Worm (Caenorhabditis elegans) whole organism, L3 larva: Measurements from ENCODE around the gene C04F5.8.

Experiments
- R02D3.7 ChIP-seq: fragments of 150-350 bp; optimal IDR thresholded peaks from 2 replicates; lab custom pipeline; 2014; ENCODE audit warnings: missing biosample characterization, missing genetic modification characterization
- ZK546.5 ChIP-seq: sonication (generic microtip); optimal IDR thresholded peaks from 2 replicates; lab custom pipeline; 2017; ENCODE audit warnings: missing biosample characterization, missing genetic modification characterization
- ceh-16 ChIP-seq: sonication (generic microtip); optimal IDR thresholded peaks from 2 replicates; lab custom pipeline; 2017; ENCODE audit warnings: missing biosample characterization, missing genetic modification characterization
- ceh-82 ChIP-seq: fragments of 150-350 bp; optimal IDR thresholded peaks from 2 replicates; lab custom pipeline; 2014; ENCODE audit warnings: missing biosample characterization, missing genetic modification characterization
- daf-12 ChIP-seq: fragments of 150-350 bp; optimal IDR thresholded peaks from 2 replicates; lab custom pipeline; 2014; ENCODE audit warnings: missing biosample characterization, missing genetic modification reagents, missing genetic modification characterization
- egl-27 ChIP-seq: sonication (generic microtip); optimal IDR thresholded peaks from 4 replicates; lab custom pipeline; 2017; ENCODE audit warnings: missing biosample characterization, missing genetic modification reagents, missing genetic modification characterization
- egl-5 ChIP-seq: fragments of 150-350 bp; optimal IDR thresholded peaks from 2 replicates; lab custom pipeline; 2017; ENCODE audit warnings: missing biosample characterization, missing genetic modification reagents, missing genetic modification characterization, inconsistent platforms
- elt-2 ChIP-seq: sonication (generic microtip); optimal IDR thresholded peaks from 2 replicates; lab custom pipeline; 2016; ENCODE audit warnings: missing genetic modification reagents, mild to moderate bottlenecking, missing genetic modification characterization, missing compliant biosample characterization
- elt-3 ChIP-seq, 3 experiments: fragments of 150-350 bp in 1 of 3; sonication (generic microtip) in 2 of 3; optimal IDR thresholded peaks; 2 replicates in 2 of 3; 4 replicates in 1 of 3; lab custom pipeline; 2014 to 2017; ENCODE audit warnings: missing biosample characterization in 3 of 3, missing genetic modification characterization in 3 of 3
- eor-1 ChIP-seq, 2 experiments: fragments of 150-350 bp; optimal IDR thresholded peaks; 2 replicates each; lab custom pipeline; 2014 to 2018; ENCODE audit warnings: missing biosample characterization in 2 of 2, missing genetic modification characterization in 2 of 2
- fkh-10 ChIP-seq: sonication (generic microtip); optimal IDR thresholded peaks from 2 replicates; lab custom pipeline; 2017; ENCODE audit warnings: missing biosample characterization, missing genetic modification reagents, missing genetic modification characterization
- fkh-2 ChIP-seq: fragments of 150-350 bp; optimal IDR thresholded peaks from 2 replicates; lab custom pipeline; 2014; ENCODE audit warnings: missing biosample characterization, missing genetic modification reagents, missing genetic modification characterization
- fos-1 ChIP-seq: fragments of 150-350 bp; optimal IDR thresholded peaks from 2 replicates; lab custom pipeline; 2014; ENCODE audit warnings: missing biosample characterization, missing genetic modification characterization
- hmg-11 ChIP-seq: sonication (generic microtip); optimal IDR thresholded peaks from 2 replicates; lab custom pipeline; 2016; ENCODE audit warnings: missing genetic modification characterization, missing compliant biosample characterization
- jun-1 ChIP-seq: fragments of 150-350 bp; optimal IDR thresholded peaks from 2 replicates; lab custom pipeline; 2014; ENCODE audit warnings: missing biosample characterization, missing genetic modification reagents, missing genetic modification characterization
- lin-15B ChIP-seq: fragments of 150-350 bp; optimal IDR thresholded peaks from 2 replicates; lab custom pipeline; 2014; ENCODE audit warnings: missing biosample characterization, missing genetic modification characterization
- lin-39 ChIP-seq: fragments of 150-350 bp; optimal IDR thresholded peaks from 2 replicates; lab custom pipeline; 2018; ENCODE audit warnings: missing biosample characterization, missing genetic modification reagents, missing genetic modification characterization
- lsy-12 ChIP-seq: sonication (generic microtip); optimal IDR thresholded peaks from 2 replicates; lab custom pipeline; 2016; ENCODE audit warnings: mild to moderate bottlenecking, missing genetic modification characterization, missing compliant biosample characterization
- mdl-1 ChIP-seq: fragments of 150-350 bp; optimal IDR thresholded peaks from 2 replicates; lab custom pipeline; 2014; ENCODE audit warnings: missing biosample characterization, missing genetic modification characterization
- mml-1 ChIP-seq: fragments of 150-350 bp; sonication (generic microtip); optimal IDR thresholded peaks from 3 replicates; lab custom pipeline; 2014; ENCODE audit warnings: missing biosample characterization, missing genetic modification characterization
- nfya-1 ChIP-seq: sonication (generic microtip); optimal IDR thresholded peaks from 2 replicates; lab custom pipeline; 2017; ENCODE audit warnings: missing genetic modification characterization, mild to moderate bottlenecking, missing compliant biosample characterization, antibody characterized with exemption, moderate library complexity; ENCODE audit not compliant: insufficient read depth
- nhr-11 ChIP-seq: fragments of 150-350 bp; optimal IDR thresholded peaks from 2 replicates; lab custom pipeline; 2014; ENCODE audit warnings: missing biosample characterization, missing genetic modification characterization
- nhr-12 ChIP-seq: fragments of 150-350 bp; optimal IDR thresholded peaks from 2 replicates; lab custom pipeline; 2014; ENCODE audit warnings: missing biosample characterization, missing genetic modification characterization
- nhr-23 ChIP-seq: fragments of 150-350 bp; optimal IDR thresholded peaks from 2 replicates; lab custom pipeline; 2014; ENCODE audit warnings: missing biosample characterization, missing genetic modification reagents, missing genetic modification characterization
- nhr-28 ChIP-seq: fragments of 150-350 bp; optimal IDR thresholded peaks from 2 replicates; lab custom pipeline; 2014; ENCODE audit warnings: missing biosample characterization, missing genetic modification characterization
- nhr-67 ChIP-seq: fragments of 150-350 bp; optimal IDR thresholded peaks from 2 replicates; lab custom pipeline; 2014; ENCODE audit warnings: missing biosample characterization, missing genetic modification characterization
- nhr-76 ChIP-seq: fragments of 150-350 bp; sonication (generic microtip); optimal IDR thresholded peaks from 5 replicates; lab custom pipeline; 2014; ENCODE audit warnings: missing biosample characterization, missing genetic modification characterization
- pha-4 ChIP-seq: fragments of 150-350 bp; optimal IDR thresholded peaks from 2 replicates; lab custom pipeline; 2014; ENCODE audit warnings: missing biosample characterization, missing genetic modification reagents, missing genetic modification characterization
- pqm-1 ChIP-seq: fragments of 150-350 bp; optimal IDR thresholded peaks from 2 replicates; lab custom pipeline; 2017; ENCODE audit warnings: missing biosample characterization, missing genetic modification characterization, inconsistent platforms
- skn-1 ChIP-seq: fragments of 150-350 bp; optimal IDR thresholded peaks from 2 replicates; lab custom pipeline; 2014; ENCODE audit warnings: missing biosample characterization, missing genetic modification characterization
- snpc-4 ChIP-seq: fragments of 150-350 bp; optimal IDR thresholded peaks from 2 replicates; lab custom pipeline; 2014; ENCODE audit warnings: missing biosample characterization, missing genetic modification characterization
- tbx-2 ChIP-seq: sonication (generic microtip); optimal IDR thresholded peaks from 2 replicates; lab custom pipeline; 2016; ENCODE audit warnings: mild to moderate bottlenecking, missing genetic modification characterization, missing compliant biosample characterization
- unc-62 ChIP-seq: fragments of 150-350 bp; sonication (generic microtip); optimal IDR thresholded peaks from 4 replicates; lab custom pipeline; 2014; ENCODE audit warnings: missing biosample characterization, missing genetic modification reagents, missing genetic modification characterization

Gene C04F5.8

DNA sequence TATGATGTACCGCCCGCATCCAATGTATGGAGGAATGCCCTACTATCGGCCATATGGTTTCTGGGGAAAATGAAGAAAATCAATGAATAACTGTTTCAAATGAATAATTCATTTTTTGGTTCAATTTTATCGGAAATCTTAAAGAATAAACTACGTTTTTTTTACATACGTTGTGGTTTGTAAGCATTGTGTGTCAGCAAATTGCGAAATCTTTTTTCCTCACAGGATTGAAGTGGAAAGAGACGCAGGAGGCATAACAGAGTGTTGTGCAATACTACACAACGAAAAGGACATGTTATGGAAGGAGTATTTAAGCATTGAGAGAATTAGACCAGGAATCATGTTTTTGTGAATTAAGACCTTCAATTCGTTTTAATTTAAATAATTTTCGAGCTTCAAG, 17.8 kb upstream of the C04F5.8 start:
- TF ChIP-seq skn-1 (tag; lab: Kevin White, UChicago): peak; percentile 12
- TF ChIP-seq unc-62 (GFP tag; lab: Kevin White, UChicago): no peak
- TF ChIP-seq fkh-10 (GFP tag; lab: Kevin White, UChicago): peak; percentile 1
- peak; percentile 26 for TF ChIP-seq hmg-11 (tag; lab: Kevin White, UChicago)
- peak; percentile 58 for TF ChIP-seq pha-4
- TF ChIP-seq pqm-1: peak; percentile 29
- no peak for TF ChIP-seq nfya-1
- TF ChIP-seq fos-1 (tag; lab: Kevin White, UChicago): no peak

DNA sequence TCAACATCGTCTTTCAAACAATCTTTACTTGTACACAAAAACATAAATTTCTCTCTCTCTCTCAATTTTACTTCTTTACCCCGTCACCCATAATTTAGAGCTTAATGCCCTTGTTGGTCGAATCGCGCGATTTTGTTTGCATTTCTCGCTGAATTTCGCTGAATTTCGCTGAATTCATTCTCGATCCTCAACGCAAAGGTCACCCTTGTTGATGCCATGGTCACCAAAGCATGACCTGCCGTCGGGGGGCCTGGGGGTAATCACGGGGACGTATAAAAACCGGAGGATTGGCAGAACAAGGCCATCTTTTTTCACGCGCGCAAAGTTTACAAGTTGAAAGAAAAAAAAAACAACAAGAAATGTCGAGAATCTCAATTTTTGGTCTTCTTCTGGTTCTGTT, 16.5 kb upstream of the C04F5.8 start, which contains the start of gene F14F9.8:
F14F9.8 (plus strand) TSS at position 301 of the 400 bp plus-strand sequence.
- no peak for TF ChIP-seq jun-1 (tag; lab: Kevin White, UChicago)
- TF ChIP-seq fkh-10 (GFP tag; lab: Kevin White, UChicago): no peak
- TF ChIP-seq snpc-4: no peak
- TF ChIP-seq hmg-11 (tag; lab: Kevin White, UChicago): no peak
- TF ChIP-seq pha-4: no peak
- TF ChIP-seq fos-1 (tag; lab: Kevin White, UChicago): no peak
- TF ChIP-seq ZK546.5 (tag; lab: Kevin White, UChicago): no peak
- TF ChIP-seq lin-15B (tag; lab: Kevin White, UChicago): no peak
- TF ChIP-seq nhr-28 (tag; lab: Kevin White, UChicago): no peak
- TF ChIP-seq elt-3 (tag; optimal IDR thresholded peaks at IDR 0.05; lab: Kevin White, UChicago): no peak
- no peak for TF ChIP-seq lsy-12
- no peak for TF ChIP-seq fkh-2
- no peak for TF ChIP-seq nhr-12 (tag; lab: Kevin White, UChicago)
- no peak for TF ChIP-seq egl-5 (tag; lab: Kevin White, UChicago)
- TF ChIP-seq nhr-67 (tag; lab: Kevin White, UChicago): no peak
- TF ChIP-seq nhr-23 (tag; lab: Kevin White, UChicago): no peak

DNA sequence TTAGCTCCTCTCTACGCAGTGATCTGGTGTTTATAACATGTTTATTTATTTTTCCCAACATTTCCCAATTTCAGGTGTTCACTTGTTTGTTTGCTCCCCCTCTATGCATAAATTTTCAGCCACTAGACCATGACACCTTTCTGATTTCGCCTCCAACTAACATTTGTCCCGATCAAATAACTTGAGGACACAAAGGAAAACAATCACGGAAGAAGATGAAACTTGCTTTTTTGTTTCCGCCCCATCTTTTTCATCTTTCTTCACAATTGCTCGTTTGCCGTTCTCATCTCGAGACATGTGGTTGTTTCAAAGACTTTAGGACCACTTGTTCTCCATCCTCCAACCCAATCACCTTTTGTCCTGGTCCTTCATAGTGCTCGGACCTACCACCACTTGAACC, 13.2 kb upstream of the C04F5.8 start, which contains the start of gene F14F9.5:
F14F9.5 (plus strand) TSS at position 301 of the 400 bp plus-strand sequence.
- TF ChIP-seq R02D3.7 (tag; lab: Kevin White, UChicago) (no peak), hmg-11 (tag; lab: Kevin White, UChicago) (no peak), nhr-23 (tag; lab: Kevin White, UChicago) (no peak), tbx-2 (tag; lab: Kevin White, UChicago) (no peak), lin-39 (tag; lab: Kevin White, UChicago) (no peak), ZK546.5 (tag; lab: Kevin White, UChicago) (no peak), egl-27 (tag; lab: Kevin White, UChicago) (no peak), eor-1 (tag; optimal IDR thresholded peaks at IDR 0.05; lab: Kevin White, UChicago) (no peak), elt-2 (tag; lab: Kevin White, UChicago) (no peak)

DNA sequence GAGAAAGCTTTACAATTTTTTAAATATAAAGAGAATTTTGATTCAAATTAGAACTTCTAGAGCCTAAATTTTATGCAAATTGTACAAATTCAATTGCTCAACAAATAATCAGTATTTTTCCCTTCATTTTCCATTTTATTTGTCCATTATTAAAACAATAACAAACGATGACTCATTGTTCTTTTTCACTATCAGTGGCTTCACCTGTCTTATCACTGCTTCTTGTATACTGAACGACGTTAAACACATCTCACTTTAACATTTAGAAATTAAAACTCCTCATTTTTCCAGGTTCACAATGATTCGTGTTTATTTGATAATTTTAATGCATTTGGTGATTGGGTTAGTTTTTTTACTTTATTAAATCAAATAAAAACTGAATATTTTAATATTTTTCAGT, 6.1 kb upstream of the C04F5.8 start, which contains the start of gene sid-1:
sid-1 (plus strand) TSS at position 292 of the 400 bp plus-strand sequence.
- TF ChIP-seq elt-2 (tag; lab: Kevin White, UChicago) (peak; percentile 76), pha-4 (peak; percentile 27), ceh-16 (tag; lab: Kevin White, UChicago) (no peak), pqm-1 (peak; percentile 23)

DNA sequence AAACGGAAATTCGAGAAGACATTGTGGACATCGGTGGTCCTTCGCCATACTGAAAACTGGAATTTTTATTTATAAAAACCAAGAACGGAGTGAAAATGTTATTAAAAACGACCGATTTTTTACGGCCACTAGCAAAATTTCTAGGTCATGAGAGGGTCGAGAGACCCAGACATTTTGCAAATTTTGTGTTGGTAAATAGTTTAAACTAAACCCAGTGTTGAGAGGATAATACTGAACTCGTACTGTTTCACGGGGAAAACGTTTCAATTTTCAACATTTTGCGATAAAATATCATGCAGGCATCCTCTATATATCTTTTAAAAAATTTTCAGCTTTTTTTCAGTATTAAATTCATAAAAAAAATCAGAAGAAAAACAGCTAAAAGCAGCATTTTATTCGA, 5.6 kb upstream of the C04F5.8 start, which contains the start of gene C04F5.9:
C04F5.9 (minus strand) TSS at position 101 of the 400 bp plus-strand sequence.
- TF ChIP-seq mdl-1 (tag; lab: Kevin White, UChicago): no peak
- TF ChIP-seq ceh-82 (tag; lab: Kevin White, UChicago): no peak
- no peak for TF ChIP-seq unc-62 (GFP tag; lab: Kevin White, UChicago)
- no peak for TF ChIP-seq nhr-11 (tag; lab: Kevin White, UChicago)
- TF ChIP-seq daf-12 (tag; lab: Kevin White, UChicago): no peak
- TF ChIP-seq mml-1: no peak
- no peak for TF ChIP-seq egl-27 (tag; lab: Kevin White, UChicago)
- no peak for TF ChIP-seq snpc-4
- no peak for TF ChIP-seq nhr-76 (tag; lab: Kevin White, UChicago)
